Worm (Caenorhabditis elegans) whole organism, L3 larva: ENCODE results near the gene srx-98.

ENCODE experiments used
- R02D3.7 ChIP-seq: fragments of 150-350 bp; optimal IDR thresholded peaks from 2 replicates; lab custom pipeline; 2014; ENCODE audit warnings: missing biosample characterization, missing genetic modification characterization
- ZK546.5 ChIP-seq: sonication (generic microtip); optimal IDR thresholded peaks from 2 replicates; lab custom pipeline; 2017; ENCODE audit warnings: missing biosample characterization, missing genetic modification characterization
- aly-2 ChIP-seq: fragments of 150-350 bp; optimal IDR thresholded peaks from 2 replicates; lab custom pipeline; 2014; ENCODE audit warnings: missing biosample characterization, missing genetic modification characterization
- ama-1 ChIP-seq: fragments of 150-350 bp; optimal IDR thresholded peaks from 2 replicates; lab custom pipeline; 2018
- ceh-16 ChIP-seq: sonication (generic microtip); optimal IDR thresholded peaks from 2 replicates; lab custom pipeline; 2017; ENCODE audit warnings: missing biosample characterization, missing genetic modification characterization
- ceh-82 ChIP-seq: fragments of 150-350 bp; optimal IDR thresholded peaks from 2 replicates; lab custom pipeline; 2014; ENCODE audit warnings: missing biosample characterization, missing genetic modification characterization
- ceh-9 ChIP-seq: sonication (generic microtip); optimal IDR thresholded peaks from 2 replicates; lab custom pipeline; 2018; ENCODE audit warnings: missing biosample characterization, missing genetic modification characterization
- daf-12 ChIP-seq: fragments of 150-350 bp; optimal IDR thresholded peaks from 2 replicates; lab custom pipeline; 2014; ENCODE audit warnings: missing biosample characterization, missing genetic modification reagents, missing genetic modification characterization
- egl-27 ChIP-seq: sonication (generic microtip); optimal IDR thresholded peaks from 4 replicates; lab custom pipeline; 2017; ENCODE audit warnings: missing biosample characterization, missing genetic modification reagents, missing genetic modification characterization
- elt-1 ChIP-seq: fragments of 150-350 bp; optimal IDR thresholded peaks from 2 replicates; lab custom pipeline; 2014; ENCODE audit warnings: missing biosample characterization, missing genetic modification characterization
- fkh-10 ChIP-seq: sonication (generic microtip); optimal IDR thresholded peaks from 2 replicates; lab custom pipeline; 2017; ENCODE audit warnings: missing biosample characterization, missing genetic modification reagents, missing genetic modification characterization
- hmg-11 ChIP-seq: sonication (generic microtip); optimal IDR thresholded peaks from 2 replicates; lab custom pipeline; 2016; ENCODE audit warnings: missing genetic modification characterization, missing compliant biosample characterization
- lin-15B ChIP-seq: fragments of 150-350 bp; optimal IDR thresholded peaks from 2 replicates; lab custom pipeline; 2014; ENCODE audit warnings: missing biosample characterization, missing genetic modification characterization
- lin-39 ChIP-seq: fragments of 150-350 bp; optimal IDR thresholded peaks from 2 replicates; lab custom pipeline; 2018; ENCODE audit warnings: missing biosample characterization, missing genetic modification reagents, missing genetic modification characterization
- mdl-1 ChIP-seq: fragments of 150-350 bp; optimal IDR thresholded peaks from 2 replicates; lab custom pipeline; 2014; ENCODE audit warnings: missing biosample characterization, missing genetic modification characterization
- nfya-1 ChIP-seq: sonication (generic microtip); optimal IDR thresholded peaks from 2 replicates; lab custom pipeline; 2017; ENCODE audit warnings: missing genetic modification characterization, mild to moderate bottlenecking, missing compliant biosample characterization, antibody characterized with exemption, moderate library complexity; ENCODE audit not compliant: insufficient read depth
- nhr-23 ChIP-seq: fragments of 150-350 bp; optimal IDR thresholded peaks from 2 replicates; lab custom pipeline; 2014; ENCODE audit warnings: missing biosample characterization, missing genetic modification reagents, missing genetic modification characterization
- nhr-237 ChIP-seq: fragments of 150-350 bp; optimal IDR thresholded peaks from 2 replicates; lab custom pipeline; 2014; ENCODE audit warnings: missing biosample characterization, missing genetic modification characterization
- nhr-28 ChIP-seq: fragments of 150-350 bp; optimal IDR thresholded peaks from 2 replicates; lab custom pipeline; 2014; ENCODE audit warnings: missing biosample characterization, missing genetic modification characterization
- nhr-43 ChIP-seq: sonication (generic microtip); optimal IDR thresholded peaks from 2 replicates; lab custom pipeline; 2016; ENCODE audit warnings: mild to moderate bottlenecking, missing genetic modification characterization, missing compliant biosample characterization; ENCODE audit not compliant: poor library complexity, severe bottlenecking
- pha-4 ChIP-seq: fragments of 150-350 bp; optimal IDR thresholded peaks from 2 replicates; lab custom pipeline; 2014; ENCODE audit warnings: missing biosample characterization, missing genetic modification reagents, missing genetic modification characterization
- pqm-1 ChIP-seq: fragments of 150-350 bp; optimal IDR thresholded peaks from 2 replicates; lab custom pipeline; 2017; ENCODE audit warnings: missing biosample characterization, missing genetic modification characterization, inconsistent platforms
- sea-2 ChIP-seq: fragments of 150-350 bp; sonication (generic microtip); optimal IDR thresholded peaks from 4 replicates; lab custom pipeline; 2014; ENCODE audit warnings: missing biosample characterization, missing genetic modification reagents, missing genetic modification characterization
- snpc-4 ChIP-seq: fragments of 150-350 bp; optimal IDR thresholded peaks from 2 replicates; lab custom pipeline; 2014; ENCODE audit warnings: missing biosample characterization, missing genetic modification characterization
- tbx-2 ChIP-seq: sonication (generic microtip); optimal IDR thresholded peaks from 2 replicates; lab custom pipeline; 2016; ENCODE audit warnings: mild to moderate bottlenecking, missing genetic modification characterization, missing compliant biosample characterization
- unc-39 ChIP-seq: sonication (generic microtip); optimal IDR thresholded peaks from 4 replicates; lab custom pipeline; 2017; ENCODE audit warnings: missing biosample characterization, missing genetic modification characterization
- unc-62 ChIP-seq: fragments of 150-350 bp; sonication (generic microtip); optimal IDR thresholded peaks from 4 replicates; lab custom pipeline; 2014; ENCODE audit warnings: missing biosample characterization, missing genetic modification reagents, missing genetic modification characterization
- zag-1 ChIP-seq: fragments of 150-350 bp; optimal IDR thresholded peaks from 2 replicates; lab custom pipeline; 2014; ENCODE audit warnings: missing biosample characterization, missing genetic modification characterization
- ztf-11 ChIP-seq: fragments of 150-350 bp; optimal IDR thresholded peaks from 2 replicates; lab custom pipeline; 2014; ENCODE audit warnings: missing biosample characterization, missing genetic modification characterization
- ztf-4 ChIP-seq: fragments of 150-350 bp; optimal IDR thresholded peaks from 2 replicates; lab custom pipeline; 2014; ENCODE audit warnings: missing biosample characterization, missing genetic modification characterization

The srx-98 gene

DNA sequence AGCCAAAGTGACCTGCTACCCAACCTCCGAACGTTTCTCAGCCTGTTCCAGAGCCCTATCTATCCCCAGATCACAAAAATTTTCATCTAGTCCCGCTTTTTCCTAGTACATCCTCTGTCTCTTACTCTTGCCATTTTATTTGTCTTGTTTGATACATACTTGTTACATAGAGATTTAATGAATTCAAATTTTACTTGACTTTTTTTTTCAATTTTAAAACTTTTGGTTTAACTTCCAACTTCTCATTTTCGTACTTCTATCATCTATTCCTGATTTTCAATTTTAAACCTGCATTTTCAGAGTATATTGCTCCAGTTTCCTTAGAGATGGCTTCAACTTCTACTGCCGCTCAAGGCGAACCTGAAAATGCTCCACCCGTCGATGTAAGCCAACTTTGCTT lies 44.0 kb downstream of the srx-98 start, which contains the start of gene M151.3:
M151.3 (plus strand) TSS at position 301 of the 400 bp plus-strand sequence.
- TF ChIP-seq nfya-1 (tag; lab: Kevin White, UChicago) (no peak), unc-62 (GFP tag; lab: Kevin White, UChicago) (no peak), elt-1 (tag; lab: Kevin White, UChicago) (no peak), hmg-11 (no peak), mdl-1 (tag; lab: Kevin White, UChicago) (no peak), ceh-82 (tag; lab: Kevin White, UChicago) (no peak), pqm-1 (tag; lab: Kevin White, UChicago) (no peak), lin-39 (tag; lab: Kevin White, UChicago) (no peak), lin-15B (tag; lab: Kevin White, UChicago) (no peak), ztf-11 (tag; lab: Kevin White, UChicago) (no peak), tbx-2 (tag; lab: Kevin White, UChicago) (no peak), pha-4 (no peak), ama-1 (lab: Kevin White, UChicago) (no peak), nhr-23 (tag; lab: Kevin White, UChicago) (no peak), snpc-4 (tag; lab: Kevin White, UChicago) (no peak), unc-39 (tag; lab: Kevin White, UChicago) (no peak), ceh-16 (tag; lab: Kevin White, UChicago) (no peak), zag-1 (tag; lab: Kevin White, UChicago) (no peak), ztf-4 (tag; lab: Kevin White, UChicago) (no peak)

DNA sequence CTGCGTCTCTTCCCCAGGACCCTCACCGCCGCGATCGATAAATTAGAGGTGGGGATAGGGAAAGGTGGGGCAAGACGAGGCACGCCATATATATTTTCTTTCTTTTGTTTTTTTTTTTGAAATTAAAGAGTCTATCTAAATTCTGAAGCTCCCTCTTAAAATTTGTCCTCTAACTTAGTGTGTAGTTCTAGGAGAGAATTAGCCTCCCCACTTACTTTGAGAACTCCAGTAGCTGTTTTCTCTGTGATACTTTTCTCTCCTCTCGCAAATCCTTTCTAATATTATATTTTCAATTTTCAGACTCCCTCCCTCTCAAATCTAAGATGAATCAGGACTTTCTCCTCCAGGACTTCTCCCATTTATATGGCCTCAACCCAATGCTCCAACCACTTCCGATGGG lies 48.8 kb downstream of the srx-98 start, which contains the start of gene M151.7:
M151.7 (plus strand) TSS at position 301 of the 400 bp plus-strand sequence.
- TF ChIP-seq lin-39 (tag; lab: Kevin White, UChicago): no peak
- no peak for TF ChIP-seq mdl-1 (tag; lab: Kevin White, UChicago)
- TF ChIP-seq nhr-28 (tag; lab: Kevin White, UChicago): no peak
- TF ChIP-seq nhr-43 (tag; lab: Kevin White, UChicago): no peak
- no peak for TF ChIP-seq sea-2 (GFP tag; lab: Kevin White, UChicago)
- no peak for TF ChIP-seq aly-2 (tag; lab: Kevin White, UChicago)
- no peak for TF ChIP-seq ZK546.5
- TF ChIP-seq nhr-237 (tag; lab: Kevin White, UChicago): no peak
- TF ChIP-seq fkh-10 (GFP tag; lab: Kevin White, UChicago): no peak
- no peak for TF ChIP-seq nfya-1 (tag; lab: Kevin White, UChicago)
- TF ChIP-seq, all 47 proteins: peak for 0

DNA sequence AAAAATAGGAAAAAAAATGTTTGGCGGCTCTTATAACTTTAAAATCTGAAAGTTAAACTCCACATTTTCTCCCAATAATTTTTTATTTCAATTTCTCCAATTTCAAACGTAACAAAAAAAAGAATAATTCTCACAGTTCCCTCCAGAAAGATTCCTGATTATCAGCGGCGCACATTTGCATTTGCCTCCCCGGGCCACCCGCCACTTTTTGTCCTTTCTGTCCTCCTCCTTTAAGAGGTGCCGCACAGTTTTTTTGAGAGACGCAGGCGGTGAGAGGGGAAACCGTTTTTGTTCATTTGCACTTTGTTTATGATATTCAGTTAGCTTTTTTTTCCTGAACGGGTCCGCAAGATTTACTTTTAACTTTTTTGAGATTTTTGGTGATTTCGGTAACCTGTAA lies 50.0 kb downstream of the srx-98 start:
- TF ChIP-seq ZK546.5: no peak
- no peak for TF ChIP-seq elt-1 (tag; lab: Kevin White, UChicago)
- no peak for TF ChIP-seq aly-2 (tag; lab: Kevin White, UChicago)
- no peak for TF ChIP-seq ceh-9 (tag; lab: Kevin White, UChicago)
- TF ChIP-seq ztf-11 (tag; lab: Kevin White, UChicago): no peak
- no peak for TF ChIP-seq daf-12 (tag; lab: Kevin White, UChicago)
- TF ChIP-seq nhr-28 (tag; lab: Kevin White, UChicago): no peak
- TF ChIP-seq egl-27: no peak
- TF ChIP-seq R02D3.7 (tag; lab: Kevin White, UChicago): no peak
- TF ChIP-seq nhr-237 (tag; lab: Kevin White, UChicago): no peak
